Fruit fly (Drosophila melanogaster) ovary, adult (tissue): ENCODE results near the gene CG42542.

ENCODE experiments used
- CG17801 ChIP-seq: fragments of 200-800 bp; optimal IDR thresholded peaks from 2 replicates; lab custom pipeline; 2019; ENCODE audit warnings: missing biosample characterization, mild to moderate bottlenecking, missing genetic modification characterization, moderate library complexity; ENCODE audit not compliant: partially characterized antibody

CG42542 gene

dm6 chr3R:15250454-15250853, 54.1 kb downstream of the CG42542 start:
- no peak for TF ChIP-seq CG17801 (GFP tag; lab: Kevin White, UChicago)
